Worm (Caenorhabditis elegans) whole organism, early embryonic: ENCODE data around the gene str-162.
"Not testable (repeated sequence)": the region's sequence is repeated elsewhere in the genome, so short reads cannot be mapped to it uniquely, and the experiment has no call there.

ENCODE experiments used
- B0310.2 ChIP-seq: sonication (generic microtip); optimal IDR thresholded peaks from 2 replicates; lab custom pipeline; 2016; ENCODE audit warnings: mild to moderate bottlenecking, missing genetic modification characterization, missing compliant biosample characterization
- F13C5.2 ChIP-seq: sonication (generic microtip); optimal IDR thresholded peaks from 2 replicates; lab custom pipeline; 2017; ENCODE audit warnings: mild to moderate bottlenecking, missing genetic modification characterization, inconsistent platforms, missing compliant biosample characterization
- aly-1 ChIP-seq: sonication (generic microtip); optimal IDR thresholded peaks from 2 replicates; lab custom pipeline; 2016; ENCODE audit warnings: missing genetic modification characterization, missing compliant biosample characterization
- ama-1 ChIP-seq: fragments of 150-350 bp; optimal IDR thresholded peaks from 2 replicates; lab custom pipeline; 2014
- ceh-13 ChIP-seq: fragments of 200-800 bp; sonication (Bioruptor generic); optimal IDR thresholded peaks from 2 replicates; lab custom pipeline; 2018; ENCODE audit warnings: mild to moderate bottlenecking, missing genetic modification characterization, missing compliant biosample characterization
- ceh-36 ChIP-seq: sonication (generic microtip); optimal IDR thresholded peaks from 2 replicates; lab custom pipeline; 2016; ENCODE audit warnings: missing genetic modification characterization, inconsistent platforms, missing compliant biosample characterization
- ets-7 ChIP-seq: sonication (generic microtip); optimal IDR thresholded peaks from 2 replicates; lab custom pipeline; 2016; ENCODE audit warnings: missing genotype, missing genetic modification characterization, missing compliant biosample characterization
- flt-1 ChIP-seq: fragments of 200-800 bp; sonication (Bioruptor generic); IDR thresholded peaks from 2 replicates; pipeline ENCODE4 v1.3.6; 2022; ENCODE audit warnings: missing genetic modification characterization, missing compliant biosample characterization
- hmbx-1 ChIP-seq: sonication (generic microtip); optimal IDR thresholded peaks from 2 replicates; lab custom pipeline; 2016; ENCODE audit warnings: mild to moderate bottlenecking, missing genetic modification characterization, missing compliant biosample characterization
- hmg-4 ChIP-seq: fragments of 200-800 bp; sonication (Bioruptor generic); optimal IDR thresholded peaks from 2 replicates; lab custom pipeline; 2018; ENCODE audit warnings: mild to moderate bottlenecking, missing genetic modification characterization, missing compliant biosample characterization
- hnd-1 ChIP-seq: sonication (generic microtip); optimal IDR thresholded peaks from 2 replicates; lab custom pipeline; 2016; ENCODE audit warnings: missing genetic modification characterization, missing compliant biosample characterization
- pes-1 ChIP-seq: fragments of 200-800 bp; sonication (Bioruptor generic); IDR thresholded peaks from 2 replicates; pipeline ENCODE4 v1.3.6; 2022; ENCODE audit warnings: missing genetic modification reagents, missing genetic modification characterization, missing compliant biosample characterization
- scrt-1 ChIP-seq: fragments of 200-800 bp; sonication (Bioruptor generic); IDR thresholded peaks from 2 replicates; pipeline ENCODE4 v1.3.6; 2022; ENCODE audit warnings: missing genetic modification characterization, missing compliant biosample characterization
- sea-1 ChIP-seq: fragments of 200-800 bp; sonication (Bioruptor generic); conservative IDR thresholded peaks from 2 replicates; pipeline ENCODE4 v1.3.6; 2022; ENCODE audit warnings: missing genetic modification characterization, missing compliant biosample characterization
- tbx-11 ChIP-seq: fragments of 200-800 bp; sonication (Bioruptor generic); IDR thresholded peaks from 2 replicates; pipeline ENCODE4 v1.3.6; 2022; ENCODE audit warnings: missing genetic modification characterization, missing compliant biosample characterization
- tbx-37 ChIP-seq: fragments of 200-800 bp; sonication (Bioruptor generic); conservative IDR thresholded peaks from 2 replicates; pipeline ENCODE4 v1.3.6; 2022; ENCODE audit warnings: missing genetic modification reagents, missing genetic modification characterization, missing compliant biosample characterization
- tra-4 ChIP-seq: sonication (generic microtip); optimal IDR thresholded peaks from 2 replicates; lab custom pipeline; 2017; ENCODE audit warnings: missing genetic modification characterization, missing compliant biosample characterization

The str-162 gene

ce11 chrIV:4993128-4993527 is 939 bp downstream of the str-162 start:
- TF ChIP-seq ets-7 (tag; lab: Kevin White, UChicago) (no peak), pes-1 (GFP tag; lab: Robert Waterston, UW) (no peak)

- TF ChIP-seq F13C5.2 (tag; lab: Kevin White, UChicago) (no peak), aly-1 (no peak), hnd-1 (no peak), hmbx-1 (tag; lab: Kevin White, UChicago) (no peak), tra-4 (tag; lab: Kevin White, UChicago) (no peak), pes-1 (GFP tag; lab: Robert Waterston, UW) (no peak), flt-1 (GFP tag; lab: Robert Waterston, UW) (no peak), ceh-36 (no peak), tbx-37 (GFP tag; lab: Robert Waterston, UW) (no peak), scrt-1 (GFP tag; lab: Robert Waterston, UW) (no peak), ama-1 (lab: Kevin White, UChicago) (no peak), ets-7 (tag; lab: Kevin White, UChicago) (no peak), ceh-13 (GFP tag; lab: Kevin White, UChicago) (no peak), tbx-11 (GFP tag; lab: Robert Waterston, UW) (no peak), hmg-4 (no peak), B0310.2 (tag; lab: Kevin White, UChicago) (no peak)
Measured at ce11 chrIV:4995842-4996241, 3.7 kb downstream of the str-162 start, which contains the start of gene ssq-2. TSS of gene ssq-2 (plus strand) at chrIV:4996142.

ce11 chrIV:4996956-4997355 is 4.8 kb downstream of the str-162 start:
- TF ChIP-seq scrt-1 (GFP tag; lab: Robert Waterston, UW) (no peak), hmg-4 (no peak), ceh-13 (GFP tag; lab: Kevin White, UChicago) (no peak), hnd-1 (no peak), pes-1 (GFP tag; lab: Robert Waterston, UW) (no peak), aly-1 (no peak), ceh-36 (no peak), F13C5.2 (tag; lab: Kevin White, UChicago) (no peak), flt-1 (GFP tag; lab: Robert Waterston, UW) (no peak), ama-1 (lab: Kevin White, UChicago) (no peak), tbx-37 (GFP tag; lab: Robert Waterston, UW) (no peak), B0310.2 (tag; lab: Kevin White, UChicago) (no peak), sea-1 (GFP tag; lab: Robert Waterston, UW) (no peak), tbx-11 (GFP tag; lab: Robert Waterston, UW) (no peak), tra-4 (tag; lab: Kevin White, UChicago) (no peak), hmbx-1 (tag; lab: Kevin White, UChicago) (no peak)

- TF ChIP-seq sea-1 (GFP tag; lab: Robert Waterston, UW) = no peak
- TF ChIP-seq ama-1 (lab: Kevin White, UChicago) = no peak
- no peak for TF ChIP-seq B0310.2 (tag; lab: Kevin White, UChicago)
- no peak for TF ChIP-seq ceh-36
- TF ChIP-seq hmbx-1 (tag; lab: Kevin White, UChicago) = no peak
- no peak for TF ChIP-seq hmg-4
- no peak for TF ChIP-seq hnd-1
- TF ChIP-seq tbx-11 (GFP tag; lab: Robert Waterston, UW) = no peak
- no peak for TF ChIP-seq pes-1 (GFP tag; lab: Robert Waterston, UW)
- no peak for TF ChIP-seq ceh-13 (GFP tag; lab: Kevin White, UChicago)
- TF ChIP-seq flt-1 (GFP tag; lab: Robert Waterston, UW) = no peak
- no peak for TF ChIP-seq tra-4 (tag; lab: Kevin White, UChicago)
- TF ChIP-seq F13C5.2 (tag; lab: Kevin White, UChicago) = no peak
Measured at ce11 chrIV:5002448-5002847, 10.3 kb downstream of the str-162 start, which contains the start of gene pes-1. TSS of gene pes-1 (plus strand) at chrIV:5002748.

ce11 chrIV:5005154-5005553 is 13.0 kb downstream of the str-162 start:
- TF ChIP-seq flt-1 (GFP tag; lab: Robert Waterston, UW) = no peak
- no peak for TF ChIP-seq scrt-1 (GFP tag; lab: Robert Waterston, UW)

ce11 chrIV:5008378-5008777 is 16.2 kb downstream of the str-162 start, which contains the start of gene srm-2:
TSS of gene srm-2 (plus strand) at chrIV:5008678.
- no peak for TF ChIP-seq aly-1
- TF ChIP-seq tra-4 (tag; lab: Kevin White, UChicago) = no peak
- TF ChIP-seq B0310.2 (tag; lab: Kevin White, UChicago) = no peak
- TF ChIP-seq hmg-4 = no peak

ce11 chrIV:5012241-5012640 is 20.1 kb downstream of the str-162 start, which contains the start of gene srm-1:
TSS of gene srm-1 (plus strand) at chrIV:5012541.
- TF ChIP-seq aly-1 (no peak), ceh-36 (no peak), pes-1 (GFP tag; lab: Robert Waterston, UW) (no peak), ceh-13 (GFP tag; lab: Kevin White, UChicago) (no peak), tra-4 (tag; lab: Kevin White, UChicago) (no peak), flt-1 (GFP tag; lab: Robert Waterston, UW) (no peak), scrt-1 (GFP tag; lab: Robert Waterston, UW) (no peak), tbx-37 (GFP tag; lab: Robert Waterston, UW) (no peak), tbx-11 (GFP tag; lab: Robert Waterston, UW) (no peak), sea-1 (GFP tag; lab: Robert Waterston, UW) (no peak), B0310.2 (tag; lab: Kevin White, UChicago) (no peak), hmbx-1 (tag; lab: Kevin White, UChicago) (no peak)

ce11 chrIV:5016461-5016860 is 24.3 kb downstream of the str-162 start, which contains the start of gene ssq-4:
TSS of gene ssq-4 (plus strand) at chrIV:5016479.
- TF ChIP-seq ceh-36; F13C5.2 (tag; lab: Kevin White, UChicago); ama-1 (lab: Kevin White, UChicago): not testable (repeated sequence)
